Fruit fly (Drosophila melanogaster) whole organism, prepupa: Measurements from ENCODE around the gene CG10140.

ENCODE experiments used
- Blimp-1 ChIP-seq: fragments of 200-800 bp; sonication (Bioruptor generic); optimal IDR thresholded peaks from 3 replicates; lab custom pipeline; 2017; ENCODE audit warnings: missing biosample characterization, missing genetic modification characterization, mild to moderate bottlenecking, moderate library complexity, missing genetic modification reagents
- CG10631 ChIP-seq: fragments of 200-800 bp; sonication (Bioruptor generic); optimal IDR thresholded peaks from 2 replicates; lab custom pipeline; 2016; ENCODE audit warnings: missing biosample characterization, missing genetic modification characterization
- CG11294 ChIP-seq: fragments of 200-800 bp; sonication (Bioruptor generic); IDR thresholded peaks from 2 replicates; pipeline ENCODE4 v1.3.6; 2022; ENCODE audit warnings: missing biosample characterization, missing genetic modification characterization
- CG11762 ChIP-seq: fragments of 200-800 bp; sonication (Bioruptor generic); optimal IDR thresholded peaks from 3 replicates; lab custom pipeline; 2016; ENCODE audit warnings: missing biosample characterization, missing genetic modification characterization; ENCODE audit not compliant: insufficient read depth
- CG1621 ChIP-seq: fragments of 200-800 bp; sonication (Bioruptor generic); optimal IDR thresholded peaks from 3 replicates; lab custom pipeline; 2018; ENCODE audit warnings: missing biosample characterization, mild to moderate bottlenecking, missing genetic modification characterization
- CG3032 ChIP-seq: fragments of 200-800 bp; optimal IDR thresholded peaks from 2 replicates; lab custom pipeline; 2019; ENCODE audit warnings: missing biosample characterization, mild to moderate bottlenecking, missing genetic modification characterization, moderate library complexity
- CG31627 ChIP-seq: fragments of 200-800 bp; sonication (Bioruptor generic); optimal IDR thresholded peaks from 3 replicates; lab custom pipeline; 2016; ENCODE audit warnings: missing biosample characterization, missing genetic modification characterization
- CG32006 ChIP-seq: fragments of 200-800 bp; sonication (Bioruptor generic); optimal IDR thresholded peaks from 3 replicates; lab custom pipeline; 2017; ENCODE audit warnings: missing biosample characterization, mild to moderate bottlenecking, missing genetic modification characterization
- CG34406 ChIP-seq: fragments of 200-800 bp; sonication (Bioruptor generic); optimal IDR thresholded peaks from 3 replicates; lab custom pipeline; 2016; ENCODE audit warnings: missing biosample characterization, missing genetic modification characterization
- CG3919 ChIP-seq: fragments of 200-800 bp; sonication (Bioruptor generic); optimal IDR thresholded peaks from 3 replicates; lab custom pipeline; 2016; ENCODE audit warnings: missing biosample characterization, missing genetic modification characterization
- CG4318 ChIP-seq: fragments of 200-800 bp; sonication (Bioruptor generic); optimal IDR thresholded peaks from 3 replicates; lab custom pipeline; 2017; ENCODE audit warnings: missing biosample characterization, mild to moderate bottlenecking, missing genetic modification characterization
- CG6163 ChIP-seq: fragments of 200-800 bp; sonication (Bioruptor generic); IDR thresholded peaks from 3 replicates; pipeline ENCODE4 v1.3.6; 2022; ENCODE audit warnings: missing biosample characterization, missing genetic modification characterization
- CG6792 ChIP-seq: fragments of 200-800 bp; sonication (Bioruptor generic); optimal IDR thresholded peaks from 3 replicates; lab custom pipeline; 2016; ENCODE audit warnings: missing biosample characterization, missing genetic modification characterization
- CG6854 ChIP-seq: fragments of 200-800 bp; sonication (Bioruptor generic); optimal IDR thresholded peaks from 2 replicates; lab custom pipeline; 2017; ENCODE audit warnings: missing biosample characterization, mild to moderate bottlenecking, missing genetic modification characterization
- CG7368 ChIP-seq: fragments of 200-800 bp; sonication (Bioruptor generic); optimal IDR thresholded peaks from 3 replicates; lab custom pipeline; 2016; ENCODE audit warnings: missing biosample characterization, missing genetic modification characterization
- CG8119 ChIP-seq: fragments of 200-800 bp; sonication (Bioruptor generic); IDR thresholded peaks from 3 replicates; pipeline ENCODE4 v1.3.6; 2022; ENCODE audit warnings: missing biosample characterization, missing genetic modification characterization
- CG9139 ChIP-seq: fragments of 200-800 bp; sonication (Bioruptor generic); optimal IDR thresholded peaks from 3 replicates; lab custom pipeline; 2017; ENCODE audit warnings: missing biosample characterization, mild to moderate bottlenecking, missing genetic modification characterization
- Eip75B ChIP-seq: fragments of 200-800 bp; sonication (Bioruptor generic); optimal IDR thresholded peaks from 3 replicates; lab custom pipeline; 2016; ENCODE audit warnings: missing biosample characterization, missing genetic modification characterization
- Eip78C ChIP-seq: fragments of 200-800 bp; sonication (Bioruptor generic); peaks from one replicate; lab custom pipeline; 2016; ENCODE audit warnings: missing biosample characterization, missing genetic modification characterization
- Eip93F ChIP-seq: fragments of 200-800 bp; sonication (Bioruptor generic); optimal IDR thresholded peaks from 2 replicates; lab custom pipeline; 2016; ENCODE audit warnings: missing biosample characterization, mild to moderate bottlenecking, missing genetic modification characterization
- Ets96B ChIP-seq: fragments of 200-800 bp; optimal IDR thresholded peaks from 2 replicates; lab custom pipeline; 2019; ENCODE audit warnings: missing biosample characterization, mild to moderate bottlenecking, missing genetic modification characterization, moderate library complexity
- Gug ChIP-seq: fragments of 200-800 bp; sonication (Bioruptor generic); IDR thresholded peaks from 2 replicates; pipeline ENCODE4 v1.3.6; 2022; ENCODE audit warnings: missing biosample characterization, missing genetic modification characterization
- Hr39 ChIP-seq: fragments of 200-800 bp; sonication (Bioruptor generic); optimal IDR thresholded peaks from 2 replicates; lab custom pipeline; 2016; ENCODE audit warnings: missing biosample characterization, missing genetic modification characterization
- Lpt ChIP-seq: fragments of 200-800 bp; sonication (Bioruptor generic); optimal IDR thresholded peaks from 3 replicates; lab custom pipeline; 2016; ENCODE audit warnings: missing biosample characterization, missing genetic modification characterization
- Met ChIP-seq: fragments of 200-800 bp; sonication (Bioruptor generic); optimal IDR thresholded peaks from 3 replicates; lab custom pipeline; 2016; ENCODE audit warnings: missing biosample characterization, missing genetic modification characterization
- Smox ChIP-seq: fragments of 200-800 bp; sonication (Bioruptor generic); optimal IDR thresholded peaks from 3 replicates; lab custom pipeline; 2016; ENCODE audit warnings: missing biosample characterization, missing genetic modification characterization
- Sox14 ChIP-seq: fragments of 200-800 bp; sonication (Bioruptor generic); optimal IDR thresholded peaks from 3 replicates; lab custom pipeline; 2016; ENCODE audit warnings: missing biosample characterization, missing genetic modification characterization
- Sox15 ChIP-seq: fragments of 200-800 bp; sonication (Bioruptor generic); optimal IDR thresholded peaks from 3 replicates; lab custom pipeline; 2016; ENCODE audit warnings: missing biosample characterization, missing genetic modification characterization
- achi ChIP-seq: fragments of 200-800 bp; sonication (Bioruptor generic); optimal IDR thresholded peaks from 3 replicates; lab custom pipeline; 2016; ENCODE audit warnings: missing biosample characterization, missing genetic modification characterization
- cyc ChIP-seq: fragments of 200-800 bp; sonication (Bioruptor generic); optimal IDR thresholded peaks from 3 replicates; lab custom pipeline; 2016; ENCODE audit warnings: missing biosample characterization, missing genetic modification characterization
- dac ChIP-seq: fragments of 200-800 bp; sonication (Bioruptor generic); optimal IDR thresholded peaks from 2 replicates; lab custom pipeline; 2017; ENCODE audit warnings: missing biosample characterization, mild to moderate bottlenecking, missing genetic modification characterization
- dsx ChIP-seq: fragments of 200-800 bp; optimal IDR thresholded peaks from 3 replicates; lab custom pipeline; 2019; ENCODE audit warnings: missing biosample characterization, mild to moderate bottlenecking, missing genetic modification characterization, moderate library complexity; ENCODE audit not compliant: poor library complexity, severe bottlenecking
- eg ChIP-seq: fragments of 200-800 bp; sonication (Bioruptor generic); IDR thresholded peaks from 3 replicates; pipeline ENCODE4 v1.3.6; 2022; ENCODE audit warnings: missing biosample characterization, missing genetic modification characterization
- esn ChIP-seq: fragments of 200-800 bp; sonication (Bioruptor generic); optimal IDR thresholded peaks from 2 replicates; lab custom pipeline; 2016; ENCODE audit warnings: missing biosample characterization, mild to moderate bottlenecking, missing genetic modification characterization, moderate library complexity
- fkh ChIP-seq: fragments of 200-800 bp; sonication (Bioruptor generic); optimal IDR thresholded peaks from 3 replicates; lab custom pipeline; 2017; ENCODE audit warnings: missing biosample characterization, mild to moderate bottlenecking, missing genetic modification characterization, moderate library complexity
- lz ChIP-seq: fragments of 200-800 bp; sonication (Bioruptor generic); optimal IDR thresholded peaks from 3 replicates; lab custom pipeline; 2016; ENCODE audit warnings: missing biosample characterization, missing genetic modification characterization
- pdm3 ChIP-seq: fragments of 200-800 bp; sonication (Bioruptor generic); optimal IDR thresholded peaks from 3 replicates; lab custom pipeline; 2016; ENCODE audit warnings: missing biosample characterization, missing genetic modification characterization
- ss ChIP-seq, 2 experiments: fragments of 200-800 bp; sonication (Bioruptor generic); optimal IDR thresholded peaks; 2 replicates in 1 of 2; 3 replicates in 1 of 2; lab custom pipeline; 2017 to 2018; ENCODE audit warnings: mild to moderate bottlenecking in 2 of 2, missing biosample characterization in 2 of 2, missing genetic modification characterization in 2 of 2, moderate library complexity in 1 of 2
- svp ChIP-seq: fragments of 200-800 bp; sonication (Bioruptor generic); peaks from one replicate; lab custom pipeline; 2016; ENCODE audit warnings: missing biosample characterization, missing genetic modification characterization

Gene CG10140

dm6 chr3L:13412200-13412885, 27.9 kb downstream of the CG10140 start, which contains the start of the genes CG10222 and flr:
CG10222 (minus strand) TSS chr3L:13412453.
flr (plus strand) TSS chr3L:13412843.
- no peak for TF ChIP-seq CG32006
- no peak for TF ChIP-seq CG31627 (GFP tag; lab: Kevin White, UChicago)
- TF ChIP-seq Gug (GFP tag; lab: Robert Waterston, UW): no peak
- peak; percentile 29 for TF ChIP-seq cyc (GFP tag; lab: Kevin White, UChicago)
- TF ChIP-seq ss (GFP tag; optimal IDR thresholded peaks at IDR 0.05; lab: Kevin White, UChicago): no peak
- TF ChIP-seq Eip78C (GFP tag; lab: Kevin White, UChicago): no peak
- peak; percentile 22 for TF ChIP-seq lz (GFP tag; lab: Kevin White, UChicago)
- no peak for TF ChIP-seq dac (GFP tag; lab: Kevin White, UChicago)
- TF ChIP-seq CG9139 (GFP tag; lab: Kevin White, UChicago): no peak
- no peak for TF ChIP-seq CG4318
- no peak for TF ChIP-seq fkh
- no peak for TF ChIP-seq CG1621
- TF ChIP-seq esn (GFP tag; lab: Kevin White, UChicago): no peak
- TF ChIP-seq Smox (GFP tag; lab: Kevin White, UChicago): no peak
- TF ChIP-seq CG7368: peak; percentile 3
- no peak for TF ChIP-seq CG6792 (GFP tag; lab: Kevin White, UChicago)
- no peak for TF ChIP-seq CG10631
- TF ChIP-seq CG8119 (GFP tag; lab: Robert Waterston, UW): no peak
- peak; percentile 24 for TF ChIP-seq Met
- peak; percentile 26 for TF ChIP-seq Lpt (GFP tag; lab: Kevin White, UChicago)
- TF ChIP-seq CG11762 (GFP tag; lab: Kevin White, UChicago): peak; percentile 16
- TF ChIP-seq CG6854: no peak
- TF ChIP-seq CG34406 (GFP tag; lab: Kevin White, UChicago): peak; percentile 24
- no peak for TF ChIP-seq Blimp-1 (GFP tag; lab: Kevin White, UChicago)
- TF ChIP-seq pdm3 (GFP tag; lab: Kevin White, UChicago): no peak
- peak; percentile 36 for TF ChIP-seq Sox14 (GFP tag; lab: Kevin White, UChicago)
- 0 out of 3 replicates have a peak, but pooled peaks have one; percentile 15 for TF ChIP-seq eg (GFP tag; lab: Robert Waterston, UW)
- no peak for TF ChIP-seq Eip75B
- TF ChIP-seq Hr39: peak; percentile 7
- TF ChIP-seq Sox15 (GFP tag; lab: Kevin White, UChicago): no peak
- no peak for TF ChIP-seq Eip93F (GFP tag; lab: Kevin White, UChicago)
- peak; percentile 41 for TF ChIP-seq svp (GFP tag; lab: Kevin White, UChicago)
- TF ChIP-seq CG3919 (GFP tag; lab: Kevin White, UChicago): peak; percentile 24
- no peak for TF ChIP-seq CG3032 (tag; lab: Kevin White, UChicago)
- TF ChIP-seq achi (GFP tag; lab: Kevin White, UChicago): no peak

- TF ChIP-seq Eip78C (GFP tag; lab: Kevin White, UChicago) (peak; percentile 17), Hr39 (peak; percentile 38), CG11294 (GFP tag; lab: Robert Waterston, UW) (no peak), CG7368 (no peak), Met (peak; percentile 5), dsx (GFP tag; lab: Kevin White, UChicago) (no peak), CG31627 (GFP tag; lab: Kevin White, UChicago) (peak; percentile 53), esn (GFP tag; lab: Kevin White, UChicago) (peak; percentile 51), lz (GFP tag; lab: Kevin White, UChicago) (peak; percentile 26), CG6163 (GFP tag; lab: Robert Waterston, UW) (no peak), cyc (GFP tag; lab: Kevin White, UChicago) (peak; percentile 37), CG1621 (peak; percentile 100), Ets96B (tag; lab: Kevin White, UChicago) (no peak), CG10631 (peak; percentile 15)
- TF ChIP-seq, all 60 proteins: peak for 9
Measured at dm6 chr3L:13410999-13411398, 29.3 kb downstream of the CG10140 start.
